Worm (Caenorhabditis elegans) whole organism, L1 larva: ENCODE results near the gene lys-3.

ENCODE experiments used
- C16A3.4 ChIP-seq: fragments of 150-350 bp; optimal IDR thresholded peaks from 2 replicates; lab custom pipeline; 2014; ENCODE audit warnings: missing biosample characterization, missing genetic modification characterization
- alr-1 ChIP-seq: fragments of 200-800 bp; sonication (Bioruptor generic); optimal IDR thresholded peaks from 2 replicates; lab custom pipeline; 2018; ENCODE audit warnings: borderline replicate concordance, mild to moderate bottlenecking, missing genetic modification characterization, missing compliant biosample characterization
- ama-1 ChIP-seq: fragments of 150-350 bp; optimal IDR thresholded peaks from 2 replicates; lab custom pipeline; 2014
- ceh-63 ChIP-seq: fragments of 200-800 bp; sonication (Bioruptor generic); optimal IDR thresholded peaks from 2 replicates; lab custom pipeline; 2018; ENCODE audit warnings: mild to moderate bottlenecking, missing genetic modification characterization, missing compliant biosample characterization
- ceh-88 ChIP-seq: fragments of 200-800 bp; sonication (Bioruptor generic); IDR thresholded peaks from 2 replicates; pipeline ENCODE4 v1.3.6; 2022; ENCODE audit warnings: missing genetic modification characterization, missing compliant biosample characterization
- ceh-90 ChIP-seq: sonication (generic microtip); optimal IDR thresholded peaks from 2 replicates; lab custom pipeline; 2016; ENCODE audit warnings: missing genetic modification characterization, missing compliant biosample characterization
- dsc-1 ChIP-seq: sonication (generic microtip); optimal IDR thresholded peaks from 2 replicates; lab custom pipeline; 2016; ENCODE audit warnings: mild to moderate bottlenecking, missing genetic modification characterization, missing compliant biosample characterization
- efl-1 ChIP-seq, 4 experiments: fragments of 150-350 bp; optimal IDR thresholded peaks in 3 of 4; peaks in 1 of 4; 1 replicate in 1 of 4; 2 replicates in 3 of 4; lab custom pipeline; 2014; ENCODE audit warnings: missing biosample characterization in 2 of 4, missing genetic modification characterization in 2 of 4, missing genetic modification reagents in 2 of 4
- egl-13 ChIP-seq: sonication (generic microtip); optimal IDR thresholded peaks from 2 replicates; lab custom pipeline; 2016; ENCODE audit warnings: missing genotype, missing genetic modification reagents, missing genetic modification characterization, missing compliant biosample characterization
- elt-2 ChIP-seq: sonication (generic microtip); optimal IDR thresholded peaks from 2 replicates; lab custom pipeline; 2016; ENCODE audit warnings: missing genetic modification characterization, mild to moderate bottlenecking, inconsistent platforms, missing compliant biosample characterization, missing genetic modification reagents
- ets-5 ChIP-seq: fragments of 200-800 bp; sonication (Bioruptor generic); IDR thresholded peaks from 2 replicates; pipeline ENCODE4 v1.3.6; 2022; ENCODE audit warnings: missing genetic modification characterization, missing compliant biosample characterization
- fkh-8 ChIP-seq: sonication (generic microtip); optimal IDR thresholded peaks from 2 replicates; lab custom pipeline; 2016; ENCODE audit warnings: mild to moderate bottlenecking, missing genetic modification characterization, missing compliant biosample characterization
- fos-1 ChIP-seq: fragments of 150-350 bp; optimal IDR thresholded peaks from 2 replicates; lab custom pipeline; 2014; ENCODE audit warnings: missing biosample characterization, missing genetic modification characterization
- grh-1 ChIP-seq: fragments of 200-800 bp; sonication (Bioruptor generic); IDR thresholded peaks from 2 replicates; pipeline ENCODE4 v1.3.6; 2022; ENCODE audit warnings: missing genetic modification reagents, missing genetic modification characterization, missing compliant biosample characterization
- hpl-2 ChIP-seq: fragments of 150-350 bp; optimal IDR thresholded peaks from 2 replicates; lab custom pipeline; 2014; ENCODE audit warnings: missing biosample characterization, missing genetic modification reagents, missing genetic modification characterization
- irx-1 ChIP-seq: sonication (generic microtip); optimal IDR thresholded peaks from 2 replicates; lab custom pipeline; 2016; ENCODE audit warnings: missing genetic modification characterization, missing compliant biosample characterization
- lin-13 ChIP-seq: fragments of 150-350 bp; optimal IDR thresholded peaks from 2 replicates; lab custom pipeline; 2014; ENCODE audit warnings: missing biosample characterization, missing genetic modification reagents, missing genetic modification characterization
- lin-15B ChIP-seq: fragments of 150-350 bp; sonication (generic microtip); optimal IDR thresholded peaks from 3 replicates; lab custom pipeline; 2014; ENCODE audit warnings: missing biosample characterization, missing genetic modification characterization
- lin-35 ChIP-seq, 2 experiments: fragments of 150-350 bp; optimal IDR thresholded peaks; 2 replicates each; lab custom pipeline; 2014; ENCODE audit warnings: missing biosample characterization in 2 of 2, missing genetic modification characterization in 2 of 2, missing genetic modification reagents in 2 of 2
- lin-39 ChIP-seq: fragments of 150-350 bp; optimal IDR thresholded peaks from 2 replicates; lab custom pipeline; 2014; ENCODE audit warnings: missing biosample characterization, missing genetic modification reagents, missing genetic modification characterization
- lir-3 ChIP-seq: sonication (generic microtip); optimal IDR thresholded peaks from 2 replicates; lab custom pipeline; 2016; ENCODE audit warnings: mild to moderate bottlenecking, missing genetic modification characterization, moderate library complexity, missing compliant biosample characterization; ENCODE audit not compliant: poor library complexity
- lsy-2 ChIP-seq, 2 experiments: fragments of 150-350 bp; optimal IDR thresholded peaks; 2 replicates each; lab custom pipeline; 2014; ENCODE audit warnings: missing biosample characterization in 2 of 2, missing genetic modification characterization in 2 of 2
- mab-9 ChIP-seq: fragments of 200-800 bp; sonication (Bioruptor generic); IDR thresholded peaks from 2 replicates; pipeline ENCODE4 v1.3.6; 2022; ENCODE audit warnings: missing genetic modification reagents, missing genetic modification characterization, missing compliant biosample characterization
- mdl-1 ChIP-seq, 2 experiments: fragments of 150-350 bp; optimal IDR thresholded peaks; 2 replicates each; lab custom pipeline; 2014 to 2017; ENCODE audit warnings: missing biosample characterization in 2 of 2, missing genetic modification characterization in 2 of 2, inconsistent platforms in 1 of 2
- nhr-11 ChIP-seq: fragments of 150-350 bp; optimal IDR thresholded peaks from 2 replicates; lab custom pipeline; 2014; ENCODE audit warnings: missing biosample characterization, missing genetic modification characterization
- nhr-12 ChIP-seq: sonication (generic microtip); optimal IDR thresholded peaks from 2 replicates; lab custom pipeline; 2017; ENCODE audit warnings: missing biosample characterization, missing genetic modification characterization
- nhr-237 ChIP-seq: fragments of 150-350 bp; optimal IDR thresholded peaks from 2 replicates; lab custom pipeline; 2014; ENCODE audit warnings: missing biosample characterization, missing genetic modification characterization
- nhr-76 ChIP-seq: sonication (generic microtip); optimal IDR thresholded peaks from 2 replicates; lab custom pipeline; 2017; ENCODE audit warnings: missing biosample characterization, missing genetic modification characterization
- nhr-84 ChIP-seq: sonication (generic microtip); optimal IDR thresholded peaks from 2 replicates; lab custom pipeline; 2017; ENCODE audit warnings: missing biosample characterization, missing genetic modification characterization
- pag-3 ChIP-seq: sonication (generic microtip); optimal IDR thresholded peaks from 2 replicates; lab custom pipeline; 2017; ENCODE audit warnings: missing genetic modification characterization, mild to moderate bottlenecking, missing compliant biosample characterization, antibody characterized with exemption, borderline replicate concordance; ENCODE audit not compliant: insufficient read depth
- pax-3 ChIP-seq: fragments of 200-800 bp; sonication (Bioruptor generic); optimal IDR thresholded peaks from 2 replicates; lab custom pipeline; 2018; ENCODE audit warnings: mild to moderate bottlenecking, missing genetic modification characterization, moderate library complexity, missing compliant biosample characterization
- pqm-1 ChIP-seq: sonication (generic microtip); optimal IDR thresholded peaks from 3 replicates; lab custom pipeline; 2017; ENCODE audit warnings: missing biosample characterization, missing genetic modification characterization
- rnt-1 ChIP-seq: sonication (generic microtip); optimal IDR thresholded peaks from 2 replicates; lab custom pipeline; 2016; ENCODE audit warnings: mild to moderate bottlenecking, missing genetic modification characterization, moderate library complexity, missing compliant biosample characterization
- snpc-4 ChIP-seq: fragments of 150-350 bp; optimal IDR thresholded peaks from 2 replicates; lab custom pipeline; 2014; ENCODE audit warnings: missing biosample characterization, missing genetic modification characterization
- snu-23 ChIP-seq: sonication (generic microtip); optimal IDR thresholded peaks from 2 replicates; lab custom pipeline; 2016; ENCODE audit warnings: missing genetic modification characterization, missing compliant biosample characterization
- swsn-7 ChIP-seq: sonication (generic microtip); optimal IDR thresholded peaks from 2 replicates; lab custom pipeline; 2016; ENCODE audit warnings: missing genetic modification characterization, missing compliant biosample characterization
- tbx-2 ChIP-seq: sonication (generic microtip); optimal IDR thresholded peaks from 2 replicates; lab custom pipeline; 2016; ENCODE audit warnings: missing genetic modification characterization, missing compliant biosample characterization
- unc-130 ChIP-seq: fragments of 150-350 bp; optimal IDR thresholded peaks from 2 replicates; lab custom pipeline; 2017; ENCODE audit warnings: missing biosample characterization, missing genetic modification characterization, inconsistent platforms
- unc-30 ChIP-seq: sonication (generic microtip); optimal IDR thresholded peaks from 2 replicates; lab custom pipeline; 2017; ENCODE audit warnings: missing biosample characterization, missing genetic modification characterization
- unc-86 ChIP-seq: sonication (generic microtip); optimal IDR thresholded peaks from 2 replicates; lab custom pipeline; 2016; ENCODE audit warnings: missing genetic modification characterization, missing compliant biosample characterization
- zag-1 ChIP-seq: fragments of 150-350 bp; optimal IDR thresholded peaks from 2 replicates; lab custom pipeline; 2014; ENCODE audit warnings: missing biosample characterization, missing genetic modification characterization
- zip-4 ChIP-seq: fragments of 200-800 bp; sonication (Bioruptor generic); optimal IDR thresholded peaks from 2 replicates; lab custom pipeline; 2018; ENCODE audit warnings: mild to moderate bottlenecking, missing genetic modification characterization, moderate library complexity, missing compliant biosample characterization

Gene lys-3

DNA sequence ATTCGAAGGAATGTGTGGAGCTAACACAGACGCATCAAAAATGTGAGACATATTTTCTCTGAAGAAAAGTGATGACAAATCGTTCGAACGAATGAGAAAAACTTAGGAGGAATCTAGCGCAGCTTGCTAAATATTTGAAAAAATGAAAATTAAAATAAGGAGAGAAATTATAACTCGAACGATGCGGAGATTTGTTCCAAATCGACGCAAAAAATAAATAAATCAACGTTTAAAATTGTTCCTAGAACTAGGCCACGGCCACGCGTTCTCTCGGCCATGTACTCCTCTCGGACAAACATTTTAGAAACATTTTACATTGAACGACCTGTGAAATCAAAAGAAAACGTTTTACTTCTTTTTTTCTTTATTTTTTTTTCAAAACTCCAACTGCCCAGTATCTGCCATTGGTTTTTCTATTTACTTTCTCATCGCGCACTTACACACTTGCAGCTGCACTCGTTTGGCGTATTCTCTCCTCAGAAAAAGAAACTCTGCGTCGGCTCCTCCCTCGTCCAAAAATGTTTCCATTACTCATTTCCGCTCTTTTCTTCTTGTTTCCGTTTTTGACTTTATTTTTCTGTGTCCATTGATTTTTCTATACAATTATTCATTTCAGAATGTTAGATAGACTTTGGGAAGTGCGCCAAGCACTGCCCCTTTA, 36.9 kb upstream of the lys-3 start, which contains the start of the genes gna-1 and B0024.13 (continued):
- TF ChIP-seq rnt-1, result peak; percentile 97
- TF ChIP-seq lin-39 (tag; lab: Kevin White, UChicago), result no peak
- TF ChIP-seq ceh-63 (GFP tag; lab: Kevin White, UChicago), result no peak
- TF ChIP-seq unc-86, result peak; percentile 45
- no peak for TF ChIP-seq nhr-84 (tag; lab: Kevin White, UChicago)
- peak; percentile 30 for TF ChIP-seq lin-15B (tag; lab: Kevin White, UChicago)
- peak; percentile 81 for TF ChIP-seq irx-1 (tag; lab: Kevin White, UChicago)
- peak; percentile 79 for TF ChIP-seq swsn-7 (tag; lab: Kevin White, UChicago)
- no peak for TF ChIP-seq zag-1 (tag; lab: Kevin White, UChicago)
- TF ChIP-seq egl-13 (tag; lab: Kevin White, UChicago), result peak; percentile 77
- no peak for TF ChIP-seq grh-1 (GFP tag; lab: Robert Waterston, UW)
- TF ChIP-seq mdl-1 (tag; optimal IDR thresholded peaks at IDR 0.05; lab: Kevin White, UChicago), result no peak
- TF ChIP-seq ceh-88 (GFP tag; lab: Robert Waterston, UW), result peak; percentile 22; the same call in 1 of the 2 replicates
- peak; percentile 92 for TF ChIP-seq lir-3 (tag; lab: Kevin White, UChicago)
- no peak for TF ChIP-seq nhr-76 (tag; lab: Kevin White, UChicago)
- TF ChIP-seq pax-3 (tag; lab: Kevin White, UChicago), result peak; percentile 51
- TF ChIP-seq unc-130 (tag; lab: Kevin White, UChicago), result peak; percentile 33
- TF ChIP-seq lin-35 (GFP tag; optimal IDR thresholded peaks at IDR 0.05; lab: Kevin White, UChicago), result peak; percentile 50 to 59
- peak; percentile 41 to 70 for TF ChIP-seq efl-1 (optimal IDR thresholded peaks at IDR 0.05; lab: Kevin White, UChicago)
- TF ChIP-seq efl-1 (GFP tag; optimal IDR thresholded peaks at IDR 0.05 in 1 of 2; lab: Kevin White, UChicago), result peak; percentile 65 to 95
- no peak for TF ChIP-seq nhr-12 (tag; lab: Kevin White, UChicago)
- TF ChIP-seq C16A3.4 (tag; lab: Kevin White, UChicago), result peak; percentile 33
- no peak for TF ChIP-seq zip-4 (GFP tag; lab: Kevin White, UChicago)
- no peak for TF ChIP-seq fos-1 (tag; lab: Kevin White, UChicago)
- no peak for TF ChIP-seq hpl-2
- no peak for TF ChIP-seq ets-5 (GFP tag; lab: Robert Waterston, UW)
- TF ChIP-seq lin-13, result no peak
- TF ChIP-seq pqm-1 (tag; lab: Kevin White, UChicago), result no peak
- no peak for TF ChIP-seq ama-1 (lab: Kevin White, UChicago)
- TF ChIP-seq elt-2 (tag; lab: Kevin White, UChicago), result peak; percentile 41
- TF ChIP-seq tbx-2 (tag; lab: Kevin White, UChicago), result peak; percentile 87
- TF ChIP-seq ceh-90 (tag; lab: Kevin White, UChicago), result peak; percentile 86
- TF ChIP-seq mab-9, result no peak

DNA sequence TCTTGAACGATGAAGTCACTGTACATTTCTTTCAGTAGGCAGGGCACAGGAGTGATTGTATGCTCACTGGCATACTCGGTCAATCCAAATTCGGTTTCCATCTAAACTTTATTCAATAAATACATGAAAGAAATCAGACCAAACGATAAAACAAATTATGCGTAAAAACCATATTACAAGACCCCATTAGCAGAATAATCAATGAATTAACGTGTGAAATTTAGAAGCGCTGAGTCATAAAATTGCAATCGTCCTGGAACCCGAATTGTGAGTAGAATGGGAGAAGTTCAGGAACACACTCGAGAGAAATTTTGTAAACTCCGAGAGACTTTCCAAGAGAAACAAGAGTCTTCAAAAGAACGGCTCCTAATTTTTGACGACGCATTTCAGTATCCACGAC, 36.1 kb upstream of the lys-3 start, which contains the start of gene B0024.11:
TSS of gene B0024.11 (minus strand) at position 101 of the 400 bp plus-strand sequence.
- no peak for TF ChIP-seq nhr-237
- TF ChIP-seq snu-23 (GFP tag; lab: Kevin White, UChicago), result no peak
- TF ChIP-seq lin-39 (tag; lab: Kevin White, UChicago), result no peak
- TF ChIP-seq lir-3 (tag; lab: Kevin White, UChicago), result no peak
- no peak for TF ChIP-seq unc-30
- TF ChIP-seq snpc-4 (tag; lab: Kevin White, UChicago), result no peak
- no peak for TF ChIP-seq pqm-1 (tag; lab: Kevin White, UChicago)
- TF ChIP-seq efl-1 (optimal IDR thresholded peaks at IDR 0.05; lab: Kevin White, UChicago), result no peak
- peak in 1 of 2 experiments; percentile 70 for TF ChIP-seq efl-1 (GFP tag; optimal IDR thresholded peaks at IDR 0.05 in 1 of 2; lab: Kevin White, UChicago)
- no peak for TF ChIP-seq fkh-8 (tag; lab: Kevin White, UChicago)
- TF ChIP-seq, all 84 proteins: peak for 1

DNA sequence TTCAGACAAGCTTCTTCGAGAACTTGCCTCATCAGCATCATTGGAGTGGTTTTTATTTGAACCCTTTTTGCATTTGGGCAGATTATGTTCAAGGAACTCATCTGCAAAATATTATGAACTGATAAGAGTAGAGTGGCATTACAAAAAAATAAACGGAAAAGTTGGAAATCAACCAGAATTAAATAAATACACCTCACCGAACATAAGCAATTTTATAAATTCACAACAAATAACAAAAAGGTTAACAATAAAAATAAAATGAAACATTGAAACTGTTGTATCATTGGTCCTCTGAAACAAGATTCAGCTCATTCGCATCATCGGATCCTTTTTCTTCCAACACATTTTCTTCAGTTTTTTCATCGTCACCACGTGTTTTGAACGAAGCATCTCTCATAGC, 34.0 kb upstream of the lys-3 start, which contains the start of gene asps-1:
TSS of gene asps-1 (minus strand) at position 101 of the 400 bp plus-strand sequence.
- TF ChIP-seq dsc-1 (tag; lab: Kevin White, UChicago), result no peak
- TF ChIP-seq lsy-2 (tag; optimal IDR thresholded peaks at IDR 0.05; lab: Kevin White, UChicago), result no peak
- TF ChIP-seq fos-1 (tag; lab: Kevin White, UChicago), result no peak
- no peak for TF ChIP-seq lin-35 (GFP tag; optimal IDR thresholded peaks at IDR 0.05; lab: Kevin White, UChicago)
- no peak for TF ChIP-seq unc-130 (tag; lab: Kevin White, UChicago)
- no peak for TF ChIP-seq nhr-11
- TF ChIP-seq rnt-1, result no peak
- no peak for TF ChIP-seq ama-1 (lab: Kevin White, UChicago)
- no peak for TF ChIP-seq zip-4 (GFP tag; lab: Kevin White, UChicago)
- no peak for TF ChIP-seq pag-3
- TF ChIP-seq alr-1 (tag; lab: Kevin White, UChicago), result no peak
